Worm (Caenorhabditis elegans): ENCODE measurements around the gene F54D5.9.
A peak's percentile ranks its signal among the peaks of the same experiment; 100 is the strongest.

The F54D5.9 gene

DNA sequence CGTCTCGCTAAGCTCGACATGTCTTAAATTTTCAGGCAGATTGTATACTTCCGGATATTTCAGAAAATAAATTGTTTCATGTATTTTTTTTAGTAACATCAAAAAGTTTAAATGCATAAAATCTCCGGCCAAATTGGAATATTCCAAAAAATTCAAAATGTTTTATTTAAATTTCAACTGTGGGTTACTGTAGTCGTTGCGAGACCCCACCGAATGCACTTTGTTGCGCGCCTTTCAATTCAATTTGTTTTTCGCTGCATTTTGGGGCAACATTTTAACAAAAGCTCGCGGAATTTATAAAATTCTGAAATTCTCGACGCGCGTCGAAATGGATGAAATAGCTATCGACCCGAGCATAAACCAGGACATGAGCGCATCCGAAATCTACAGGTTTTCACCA lies 28.3 kb upstream of the F54D5.9 start, which contains the start of gene F54D5.2:
Gene F54D5.2 (plus strand): TSS at position 237 of the 400 bp plus-strand sequence.
- TF ChIP-seq lsl-1 (GFP tag; optimal IDR thresholded peaks at IDR 0.05) (peak; percentile 89), chd-7 (tag; optimal IDR thresholded peaks at IDR 0.05) (no peak), ceh-27 (GFP tag; optimal IDR thresholded peaks at IDR 0.05) (no peak), F55B11.4 (tag; optimal IDR thresholded peaks at IDR 0.05; ENCODE audit: borderline replicate concordance, insufficient read depth) (no peak), madf-6 (GFP tag; IDR thresholded peaks at IDR 0.05) (peak; percentile 79), aptf-2 (GFP tag; conservative IDR thresholded peaks at IDR 0.05) (no peak), efl-1 (GFP tag; optimal IDR thresholded peaks at IDR 0.05) (peak; percentile 39), lin-54 (GFP tag; optimal IDR thresholded peaks at IDR 0.05) (peak; percentile 74), Y67H2A.10 (GFP tag; conservative IDR thresholded peaks at IDR 0.05) (no peak), snpc-1.1 (tag; optimal IDR thresholded peaks at IDR 0.05; ENCODE audit: insufficient read depth) (no peak), F33H1.4 (GFP tag; IDR thresholded peaks at IDR 0.05) (peak; percentile 84), nhr-120 (GFP tag; IDR thresholded peaks at IDR 0.05) (no peak), dpl-1 (GFP tag; optimal IDR thresholded peaks at IDR 0.05) (peak; percentile 9), let-526 (GFP tag; IDR thresholded peaks at IDR 0.05) (no peak), dpff-1 (tag; optimal IDR thresholded peaks at IDR 0.05) (no peak), pha-4 (tag; optimal IDR thresholded peaks at IDR 0.05) (no peak), lsy-27 (tag; optimal IDR thresholded peaks at IDR 0.05; ENCODE audit: borderline replicate concordance, insufficient read depth) (no peak), xnd-1 (tag; optimal IDR thresholded peaks at IDR 0.05) (peak; percentile 62), ceh-91 (GFP tag; IDR thresholded peaks at IDR 0.05) (0 out of 2 replicates have a peak, but pooled peaks have one; percentile 31), dox-1 (GFP tag; IDR thresholded peaks at IDR 0.05) (no peak), nfyb-1 (GFP tag; IDR thresholded peaks at IDR 0.05) (no peak), B0261.1 (tag; optimal IDR thresholded peaks at IDR 0.05) (no peak), snpc-3.4 (tag; optimal IDR thresholded peaks at IDR 0.05) (no peak), nfya-2 (GFP tag; IDR thresholded peaks at IDR 0.05) (no peak), F39B2.1 (GFP tag; IDR thresholded peaks at IDR 0.05) (no peak), atf-7 (tag; optimal IDR thresholded peaks at IDR 0.05) (no peak), hlh-12 (tag; optimal IDR thresholded peaks at IDR 0.05) (no peak), cebp-2 (GFP tag; IDR thresholded peaks at IDR 0.05) (no peak), attf-3 (GFP tag; conservative IDR thresholded peaks at IDR 0.05) (no peak), egl-44 (GFP tag; IDR thresholded peaks at IDR 0.05) (no peak), D2030.7 (GFP tag; IDR thresholded peaks at IDR 0.05) (0 out of 2 replicates have a peak, but pooled peaks have one; percentile 12), attf-5 (GFP tag; optimal IDR thresholded peaks at IDR 0.05) (no peak), F49E8.2 (tag; optimal IDR thresholded peaks at IDR 0.05; ENCODE audit: insufficient read depth) (peak; percentile 32), hrde-1 (tag; optimal IDR thresholded peaks at IDR 0.05; ENCODE audit: borderline replicate concordance) (no peak), bed-1 (GFP tag; IDR thresholded peaks at IDR 0.05) (no peak), nhr-179 (tag; optimal IDR thresholded peaks at IDR 0.05) (no peak), die-1 (tag; optimal IDR thresholded peaks at IDR 0.05) (no peak), egrh-3 (GFP tag; IDR thresholded peaks at IDR 0.05) (no peak), rcor-1 (GFP tag; IDR thresholded peaks at IDR 0.05) (no peak), nhr-27 (tag; optimal IDR thresholded peaks at IDR 0.05) (no peak), ztf-3 (GFP tag; optimal IDR thresholded peaks at IDR 0.05) (no peak), aptf-3 (GFP tag; IDR thresholded peaks at IDR 0.05) (no peak)
